Fruit fly (Drosophila melanogaster) whole organism, embryonic: ENCODE results near the gene CG13373.

ENCODE experiments used
- Adf1 ChIP-seq: fragments of 200-800 bp; sonication (Bioruptor generic); IDR thresholded peaks from 2 replicates; pipeline ENCODE4 v1.3.6; 2022; ENCODE audit warnings: missing biosample characterization, missing genetic modification characterization
- Atf6 ChIP-seq: fragments of 200-800 bp; sonication (Bioruptor generic); IDR thresholded peaks from 2 replicates; pipeline ENCODE4 v1.3.6; 2022; ENCODE audit warnings: missing biosample characterization, missing genetic modification characterization
- CG10147 ChIP-seq: fragments of 200-800 bp; sonication (Bioruptor generic); optimal IDR thresholded peaks from 2 replicates; lab custom pipeline; 2019; ENCODE audit warnings: missing biosample characterization, mild to moderate bottlenecking, missing genetic modification characterization, moderate library complexity
- CG10209 ChIP-seq: fragments of 200-800 bp; sonication (Bioruptor generic); optimal IDR thresholded peaks from 3 replicates; lab custom pipeline; 2017; ENCODE audit warnings: missing biosample characterization, mild to moderate bottlenecking, missing genetic modification characterization, missing genetic modification reagents
- CG11456 ChIP-seq: fragments of 200-800 bp; sonication (Bioruptor generic); IDR thresholded peaks from 3 replicates; pipeline ENCODE4 v1.3.6; 2022; ENCODE audit warnings: missing biosample characterization, missing genetic modification characterization
- CG12155 ChIP-seq: fragments of 200-800 bp; sonication (Bioruptor generic); optimal IDR thresholded peaks from 3 replicates; lab custom pipeline; 2016; ENCODE audit warnings: missing biosample characterization, missing genetic modification characterization
- CG13287 ChIP-seq: fragments of 200-800 bp; sonication (Bioruptor generic); IDR thresholded peaks from 2 replicates; pipeline ENCODE4 v1.3.6; 2022; ENCODE audit warnings: missing biosample characterization, missing genetic modification characterization; ENCODE audit not compliant: partially characterized antibody
- CG14667 ChIP-seq: fragments of 200-800 bp; sonication (Bioruptor generic); IDR thresholded peaks from 2 replicates; pipeline ENCODE4 v1.3.6; 2022; ENCODE audit warnings: missing biosample characterization, missing genetic modification characterization
- CG15696 ChIP-seq: fragments of 200-800 bp; sonication (Bioruptor generic); optimal IDR thresholded peaks from 2 replicates; lab custom pipeline; 2019; ENCODE audit warnings: missing biosample characterization, mild to moderate bottlenecking, missing genetic modification characterization, moderate library complexity
- CG1602 ChIP-seq: fragments of 200-800 bp; sonication (Bioruptor generic); optimal IDR thresholded peaks from 3 replicates; lab custom pipeline; 2016; ENCODE audit warnings: missing biosample characterization, missing genetic modification characterization
- CG2116 ChIP-seq: fragments of 200-800 bp; sonication (Bioruptor generic); optimal IDR thresholded peaks from 3 replicates; lab custom pipeline; 2018; ENCODE audit warnings: missing biosample characterization, mild to moderate bottlenecking, missing genetic modification characterization
- CG34224 ChIP-seq: fragments of 200-800 bp; sonication (Bioruptor generic); IDR thresholded peaks from 3 replicates; pipeline ENCODE4 v1.3.6; 2022; ENCODE audit warnings: missing biosample characterization, missing genetic modification characterization; ENCODE audit not compliant: partially characterized antibody
- CG3726 ChIP-seq: fragments of 200-800 bp; sonication (Bioruptor generic); IDR thresholded peaks from 3 replicates; pipeline ENCODE4, ENCODE4 v1.3.6; 2022; ENCODE audit warnings: missing biosample characterization, missing genetic modification characterization
- CG4424 ChIP-seq: fragments of 200-800 bp; sonication (Bioruptor generic); optimal IDR thresholded peaks from 3 replicates; lab custom pipeline; 2016; ENCODE audit warnings: missing biosample characterization, missing genetic modification characterization
- CG7556 ChIP-seq: fragments of 200-800 bp; sonication (Bioruptor generic); optimal IDR thresholded peaks from 2 replicates; lab custom pipeline; 2017; ENCODE audit warnings: missing biosample characterization, mild to moderate bottlenecking, missing genetic modification characterization
- CG9727 ChIP-seq: fragments of 200-800 bp; sonication (Bioruptor generic); optimal IDR thresholded peaks from 3 replicates; lab custom pipeline; 2017; ENCODE audit warnings: missing biosample characterization, mild to moderate bottlenecking, missing genetic modification characterization
- D19A ChIP-seq: fragments of 200-800 bp; optimal IDR thresholded peaks from 3 replicates; lab custom pipeline; 2019; ENCODE audit warnings: missing biosample characterization, mild to moderate bottlenecking, missing genetic modification characterization, moderate library complexity
- Drgx ChIP-seq: fragments of 200-800 bp; sonication (Bioruptor generic); IDR thresholded peaks from 2 replicates; pipeline ENCODE4 v1.3.6; 2022; ENCODE audit warnings: missing biosample characterization, missing genetic modification characterization
- E2f2 ChIP-seq: fragments of 200-800 bp; sonication (Bioruptor generic); IDR thresholded peaks from 2 replicates; pipeline ENCODE4 v1.3.6; 2022; ENCODE audit warnings: missing biosample characterization, missing genetic modification characterization
- Gsc ChIP-seq: fragments of 200-800 bp; sonication (Bioruptor generic); IDR thresholded peaks from 2 replicates; pipeline ENCODE4 v1.3.6; 2022; ENCODE audit warnings: missing biosample characterization, missing genetic modification characterization
- Hey ChIP-seq: fragments of 200-800 bp; sonication (Bioruptor generic); optimal IDR thresholded peaks from 3 replicates; lab custom pipeline; 2018; ENCODE audit warnings: missing biosample characterization, mild to moderate bottlenecking, missing genetic modification characterization
- Hsf ChIP-seq: fragments of 200-800 bp; sonication (Bioruptor generic); optimal IDR thresholded peaks from 3 replicates; lab custom pipeline; 2016; ENCODE audit warnings: missing biosample characterization, missing genetic modification characterization
- Lim3 ChIP-seq: fragments of 200-800 bp; sonication (Bioruptor generic); IDR thresholded peaks from 2 replicates; pipeline ENCODE4 v1.3.6; 2022; ENCODE audit warnings: missing biosample characterization, missing genetic modification characterization
- MBD-R2 ChIP-seq: fragments of 200-800 bp; sonication (Bioruptor generic); IDR thresholded peaks from 2 replicates; pipeline ENCODE4 v1.3.6; 2022; ENCODE audit warnings: missing biosample characterization, missing genetic modification characterization
- MTF-1 ChIP-seq: fragments of 200-800 bp; sonication (Bioruptor generic); optimal IDR thresholded peaks from 2 replicates; lab custom pipeline; 2018; ENCODE audit warnings: missing biosample characterization, mild to moderate bottlenecking, missing genetic modification characterization, borderline replicate concordance
- Poxn ChIP-seq: fragments of 200-800 bp; sonication (Bioruptor generic); IDR thresholded peaks from 2 replicates; pipeline ENCODE4 v1.3.6; 2022; ENCODE audit warnings: missing biosample characterization, missing genetic modification characterization
- Ptx1 ChIP-seq: fragments of 200-800 bp; sonication (Bioruptor generic); IDR thresholded peaks from 2 replicates; pipeline ENCODE4 v1.3.6; 2022; ENCODE audit warnings: missing biosample characterization, missing genetic modification characterization
- Sry-δ ChIP-seq: fragments of 200-800 bp; sonication (Bioruptor generic); optimal IDR thresholded peaks from 2 replicates; lab custom pipeline; 2016; ENCODE audit warnings: missing biosample characterization, missing genetic modification characterization
- Ssrp ChIP-seq: fragments of 200-800 bp; sonication (Bioruptor generic); optimal IDR thresholded peaks from 2 replicates; lab custom pipeline; 2018; ENCODE audit warnings: missing biosample characterization, mild to moderate bottlenecking, missing genetic modification characterization, moderate library complexity
- Usf ChIP-seq: fragments of 200-800 bp; sonication (Bioruptor generic); optimal IDR thresholded peaks from 2 replicates; lab custom pipeline; 2017; ENCODE audit warnings: missing genotype, missing biosample characterization, missing genetic modification characterization
- Xbp1 ChIP-seq: fragments of 200-800 bp; sonication (Bioruptor generic); optimal IDR thresholded peaks from 3 replicates; lab custom pipeline; 2016; ENCODE audit warnings: missing biosample characterization, mild to moderate bottlenecking, missing genetic modification characterization
- amos ChIP-seq: fragments of 200-800 bp; sonication (Bioruptor generic); IDR thresholded peaks from 2 replicates; pipeline ENCODE4 v1.3.6; 2022; ENCODE audit warnings: missing biosample characterization, missing genetic modification characterization; ENCODE audit not compliant: partially characterized antibody
- ato ChIP-seq: fragments of 200-800 bp; sonication (Bioruptor generic); IDR thresholded peaks from 2 replicates; pipeline ENCODE4 v1.3.6; 2022; ENCODE audit warnings: missing biosample characterization, missing genetic modification characterization; ENCODE audit not compliant: partially characterized antibody
- corto ChIP-seq: fragments of 200-800 bp; sonication (Bioruptor generic); optimal IDR thresholded peaks from 2 replicates; lab custom pipeline; 2016; ENCODE audit warnings: missing biosample characterization, mild to moderate bottlenecking, missing genetic modification characterization, moderate library complexity
- emc ChIP-seq: fragments of 200-800 bp; sonication (Bioruptor generic); optimal IDR thresholded peaks from 2 replicates; lab custom pipeline; 2016; ENCODE audit warnings: missing biosample characterization, missing genetic modification characterization
- esg ChIP-seq: fragments of 200-800 bp; sonication (Bioruptor generic); conservative IDR thresholded peaks from 2 replicates; pipeline ENCODE4 v1.3.6; 2022; ENCODE audit warnings: missing biosample characterization, missing genetic modification characterization
- eve ChIP-seq, 2 experiments: fragments of >200 bp; optimal IDR thresholded peaks; 2 replicates each; lab custom pipeline; 2017; ENCODE audit warnings: missing biosample characterization in 2 of 2, missing genetic modification characterization in 2 of 2
- gfzf ChIP-seq: fragments of 200-800 bp; sonication (Bioruptor generic); optimal IDR thresholded peaks from 2 replicates; lab custom pipeline; 2016; ENCODE audit warnings: missing biosample characterization, mild to moderate bottlenecking, missing genetic modification characterization, moderate library complexity
- gsb ChIP-seq: fragments of 200-800 bp; sonication (Bioruptor generic); IDR thresholded peaks from 2 replicates; pipeline ENCODE4 v1.3.6; 2022; ENCODE audit warnings: missing biosample characterization, missing genetic modification characterization
- ham ChIP-seq: fragments of 200-800 bp; sonication (Bioruptor generic); IDR thresholded peaks from 2 replicates; pipeline ENCODE4 v1.3.6; 2022; ENCODE audit warnings: missing biosample characterization, missing genetic modification characterization
- pb ChIP-seq: fragments of 200-800 bp; sonication (Bioruptor generic); optimal IDR thresholded peaks from 3 replicates; lab custom pipeline; 2016; ENCODE audit warnings: missing biosample characterization, missing genetic modification characterization
- peb ChIP-seq: fragments of 200-800 bp; sonication (Bioruptor generic); IDR thresholded peaks from 2 replicates; pipeline ENCODE4 v1.3.6; 2022; ENCODE audit warnings: missing biosample characterization, missing genetic modification characterization
- pzg ChIP-seq: fragments of 200-800 bp; sonication (Bioruptor generic); optimal IDR thresholded peaks from 3 replicates; lab custom pipeline; 2018; ENCODE audit warnings: missing biosample characterization, mild to moderate bottlenecking, missing genetic modification characterization, moderate library complexity
- sens ChIP-seq: fragments of 200-800 bp; sonication (Bioruptor generic); peaks from one replicate; lab custom pipeline; 2016; ENCODE audit warnings: missing biosample characterization, missing genetic modification characterization
- sim ChIP-seq: fragments of 200-800 bp; sonication (Bioruptor generic); IDR thresholded peaks from 2 replicates; pipeline ENCODE4 v1.3.6; 2022; ENCODE audit warnings: missing biosample characterization, missing genetic modification characterization
- stwl ChIP-seq: fragments of 200-800 bp; sonication (Bioruptor generic); optimal IDR thresholded peaks from 3 replicates; lab custom pipeline; 2018; ENCODE audit warnings: missing biosample characterization, mild to moderate bottlenecking, missing genetic modification characterization, moderate library complexity
- vnd ChIP-seq: fragments of 200-800 bp; sonication (Bioruptor generic); IDR thresholded peaks from 3 replicates; pipeline ENCODE4 v1.3.6; 2022; ENCODE audit warnings: missing biosample characterization, missing genetic modification characterization; ENCODE audit not compliant: partially characterized antibody
- zen2 ChIP-seq: fragments of 200-800 bp; sonication (Bioruptor generic); IDR thresholded peaks from 3 replicates; pipeline ENCODE4 v1.3.6; 2022; ENCODE audit warnings: missing biosample characterization, missing genetic modification characterization; ENCODE audit not compliant: partially characterized antibody
- zf30C ChIP-seq: fragments of 200-800 bp; sonication (Bioruptor generic); optimal IDR thresholded peaks from 3 replicates; lab custom pipeline; 2018; ENCODE audit warnings: missing biosample characterization, mild to moderate bottlenecking, missing genetic modification characterization

CG13373 gene

DNA sequence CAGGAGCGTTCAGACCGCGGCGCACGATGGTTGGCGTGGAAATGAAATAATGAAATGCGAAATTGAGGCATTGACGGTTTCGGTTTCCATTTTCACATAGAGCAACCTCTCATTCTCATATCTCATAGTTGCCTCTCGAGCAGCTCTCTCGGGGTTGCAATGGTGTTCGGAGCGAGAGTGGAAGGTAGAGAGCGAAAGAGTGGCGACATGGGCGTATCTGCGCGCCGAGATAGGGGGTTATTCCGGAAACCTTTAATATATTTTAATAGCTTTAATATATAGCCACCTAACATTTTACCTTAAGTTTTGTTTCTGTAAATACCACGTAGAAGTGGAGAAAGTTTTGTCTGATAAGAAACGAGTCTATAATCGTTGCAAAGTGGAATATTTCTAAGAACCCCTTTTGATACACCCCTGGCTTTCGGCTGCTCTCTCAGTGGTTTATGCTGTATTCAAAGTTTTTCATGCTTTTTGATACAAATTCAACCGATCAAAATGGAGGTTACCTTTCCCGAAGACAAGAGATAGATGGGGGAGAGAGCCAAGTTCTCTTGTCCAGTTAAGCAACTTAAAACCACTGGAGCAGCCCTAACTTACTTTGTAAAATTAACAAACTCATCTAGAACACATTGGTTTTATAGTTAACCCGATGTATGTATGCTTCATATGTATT is 46.5 kb downstream of the CG13373 start, which contains the start of gene elav (continued):
- TF ChIP-seq Xbp1 (GFP tag; lab: Kevin White, UChicago) (peak; percentile 99), D19A (tag; lab: Kevin White, UChicago) (peak; percentile 97), Usf (GFP tag; lab: Kevin White, UChicago) (peak; percentile 98), CG10209 (GFP tag; lab: Kevin White, UChicago) (peak; percentile 99), sim (GFP tag; lab: Robert Waterston, UW) (peak; percentile 94), vnd (GFP tag; lab: Robert Waterston, UW) (no peak), ham (GFP tag; lab: Robert Waterston, UW) (peak; percentile 95), Poxn (GFP tag; lab: Robert Waterston, UW) (peak; percentile 96), ato (GFP tag; lab: Robert Waterston, UW) (peak; percentile 49; the same call in 1 of the 2 replicates), zf30C (peak; percentile 58), gfzf (GFP tag; lab: Kevin White, UChicago) (peak; percentile 15), CG7556 (GFP tag; lab: Kevin White, UChicago) (peak; percentile 99), Adf1 (GFP tag; lab: Robert Waterston, UW) (peak; percentile 89), pb (GFP tag; lab: Kevin White, UChicago) (peak; percentile 85), corto (peak; percentile 94), sens (peak; percentile 100), CG10147 (GFP tag; lab: Kevin White, UChicago) (peak; percentile 99), CG1602 (peak; percentile 98), amos (GFP tag; lab: Robert Waterston, UW) (0 out of 2 replicates have a peak, but pooled peaks have one; percentile 22), peb (GFP tag; lab: Robert Waterston, UW) (peak; percentile 96), esg (peak; percentile 98), emc (GFP tag; lab: Kevin White, UChicago) (peak; percentile 86), MBD-R2 (peak; percentile 98), CG12155 (GFP tag; lab: Kevin White, UChicago) (peak; percentile 97), Atf6 (GFP tag; lab: Robert Waterston, UW) (peak; percentile 99), Gsc (GFP tag; lab: Robert Waterston, UW) (peak; percentile 91), Drgx (GFP tag; lab: Robert Waterston, UW) (peak; percentile 99), Ssrp (tag; lab: Kevin White, UChicago) (peak; percentile 97), Hsf (GFP tag; lab: Kevin White, UChicago) (peak; percentile 99), pzg (peak; percentile 22), CG2116 (peak; percentile 87), Ptx1 (peak; percentile 98), CG9727 (GFP tag; lab: Kevin White, UChicago) (peak; percentile 99), CG34224 (GFP tag; lab: Robert Waterston, UW) (peak; percentile 41; the same call in 1 of the 3 replicates), Hey (tag; lab: Kevin White, UChicago) (peak; percentile 95), Lim3 (GFP tag; lab: Robert Waterston, UW) (peak; percentile 92), CG14667 (GFP tag; lab: Robert Waterston, UW) (peak; percentile 97), E2f2 (GFP tag; lab: Robert Waterston, UW) (peak; percentile 87), CG13287 (peak; percentile 64; the same call in 1 of the 2 replicates), CG11456 (GFP tag; lab: Robert Waterston, UW) (peak; percentile 98), eve (GFP tag; optimal IDR thresholded peaks at IDR 0.05; lab: Kevin White, UChicago) (peak in 1 of 2 experiments; percentile 80), Sry-δ (GFP tag; lab: Kevin White, UChicago) (peak; percentile 55), CG3726 (peak; percentile 96), CG15696 (tag; lab: Kevin White, UChicago) (peak; percentile 99), MTF-1 (GFP tag; lab: Kevin White, UChicago) (peak; percentile 94), CG4424 (GFP tag; lab: Kevin White, UChicago) (peak; percentile 99), gsb (GFP tag; lab: Robert Waterston, UW) (peak; percentile 98), stwl (peak; percentile 57), zen2 (GFP tag; lab: Robert Waterston, UW) (no peak)
